Fruit fly (Drosophila melanogaster) whole organism, embryonic: ENCODE data around the gene Gcat.
A peak's percentile ranks its signal among the peaks of the same experiment; 100 is the strongest.

Source experiments
- Abd-B ChIP-seq: fragments of 200-800 bp; sonication (Bioruptor generic); optimal IDR thresholded peaks from 2 replicates; lab custom pipeline; 2018; ENCODE audit warnings: missing biosample characterization, mild to moderate bottlenecking, missing genetic modification characterization, moderate library complexity
- Atf-2 ChIP-seq: fragments of 200-800 bp; sonication (Bioruptor generic); optimal IDR thresholded peaks from 2 replicates; lab custom pipeline; 2016; ENCODE audit warnings: missing biosample characterization, missing genetic modification characterization
- B-H1 ChIP-seq: fragments of 200-800 bp; sonication (Bioruptor generic); IDR thresholded peaks from 3 replicates; pipeline ENCODE4 v1.3.6; 2022; ENCODE audit warnings: missing biosample characterization, missing genetic modification characterization
- CG10267 ChIP-seq: fragments of 200-800 bp; sonication (Bioruptor generic); optimal IDR thresholded peaks from 2 replicates; lab custom pipeline; 2018; ENCODE audit warnings: missing biosample characterization, mild to moderate bottlenecking, missing genetic modification characterization, moderate library complexity
- CG10366 ChIP-seq: fragments of 200-800 bp; sonication (Bioruptor generic); IDR thresholded peaks from 2 replicates; pipeline ENCODE4 v1.3.6; 2022; ENCODE audit warnings: missing biosample characterization, missing genetic modification characterization
- CG11723 ChIP-seq: fragments of 200-800 bp; sonication (Bioruptor generic); optimal IDR thresholded peaks from 2 replicates; lab custom pipeline; 2017; ENCODE audit warnings: missing biosample characterization, mild to moderate bottlenecking, missing genetic modification characterization
- CG1233 ChIP-seq: fragments of 200-800 bp; sonication (Bioruptor generic); optimal IDR thresholded peaks from 4 replicates; lab custom pipeline; 2018; ENCODE audit warnings: missing biosample characterization, mild to moderate bottlenecking, missing genetic modification characterization
- CG12659 ChIP-seq: fragments of 200-800 bp; sonication (Bioruptor generic); optimal IDR thresholded peaks from 3 replicates; lab custom pipeline; 2017; ENCODE audit warnings: mild to moderate bottlenecking, missing biosample characterization, missing genetic modification reagents, missing genetic modification characterization
- CG14667 ChIP-seq: fragments of 200-800 bp; sonication (Bioruptor generic); IDR thresholded peaks from 2 replicates; pipeline ENCODE4 v1.3.6; 2022; ENCODE audit warnings: missing biosample characterization, missing genetic modification characterization
- CG16863 ChIP-seq: fragments of 200-800 bp; sonication (Bioruptor generic); optimal IDR thresholded peaks from 3 replicates; lab custom pipeline; 2016; ENCODE audit warnings: missing biosample characterization, missing genetic modification characterization
- CG17361 ChIP-seq: fragments of 200-800 bp; sonication (Bioruptor generic); IDR thresholded peaks from 3 replicates; pipeline ENCODE4 v1.3.6; 2022; ENCODE audit warnings: missing biosample characterization, missing genetic modification characterization
- CG17612 ChIP-seq: fragments of 200-800 bp; sonication (Bioruptor generic); IDR thresholded peaks from 2 replicates; pipeline ENCODE4 v1.3.6; 2022; ENCODE audit warnings: missing biosample characterization, missing genetic modification characterization
- CG18011 ChIP-seq: fragments of 200-800 bp; sonication (Bioruptor generic); optimal IDR thresholded peaks from 2 replicates; lab custom pipeline; 2017; ENCODE audit warnings: missing biosample characterization, missing genetic modification characterization, mild to moderate bottlenecking, moderate library complexity, missing genotype
- CG2129 ChIP-seq: fragments of 200-800 bp; sonication (Bioruptor generic); IDR thresholded peaks from 2 replicates; pipeline ENCODE4 v1.3.6; 2022; ENCODE audit warnings: missing biosample characterization, missing genetic modification characterization; ENCODE audit not compliant: partially characterized antibody
- CG2712 ChIP-seq: fragments of 200-800 bp; optimal IDR thresholded peaks from 3 replicates; lab custom pipeline; 2019; ENCODE audit warnings: missing biosample characterization, mild to moderate bottlenecking, missing genetic modification characterization, moderate library complexity
- CG2875 ChIP-seq: fragments of 200-800 bp; sonication (Bioruptor generic); optimal IDR thresholded peaks from 2 replicates; lab custom pipeline; 2017; ENCODE audit warnings: missing biosample characterization, mild to moderate bottlenecking, missing genetic modification characterization, missing genetic modification reagents
- CG31388 ChIP-seq: fragments of 200-800 bp; sonication (Bioruptor generic); optimal IDR thresholded peaks from 2 replicates; lab custom pipeline; 2016; ENCODE audit warnings: missing biosample characterization, missing genetic modification characterization
- CG7372 ChIP-seq: fragments of 200-800 bp; sonication (Bioruptor generic); IDR thresholded peaks from 2 replicates; pipeline ENCODE4 v1.3.6; 2022; ENCODE audit warnings: missing biosample characterization, missing genetic modification characterization
- CG7839 ChIP-seq: fragments of 200-800 bp; sonication (Bioruptor generic); optimal IDR thresholded peaks from 3 replicates; lab custom pipeline; 2018; ENCODE audit warnings: missing biosample characterization, mild to moderate bottlenecking, missing genetic modification characterization, moderate library complexity
- CG8924 ChIP-seq: fragments of 200-800 bp; optimal IDR thresholded peaks from 3 replicates; lab custom pipeline; 2019; ENCODE audit warnings: missing biosample characterization, mild to moderate bottlenecking, missing genetic modification characterization, moderate library complexity
- CG9437 ChIP-seq: fragments of 200-800 bp; sonication (Bioruptor generic); optimal IDR thresholded peaks from 2 replicates; lab custom pipeline; 2018; ENCODE audit warnings: missing biosample characterization, mild to moderate bottlenecking, missing genetic modification characterization
- CHES-1-like ChIP-seq: fragments of 200-800 bp; sonication (Bioruptor generic); optimal IDR thresholded peaks from 2 replicates; lab custom pipeline; 2016; ENCODE audit warnings: missing biosample characterization, missing genetic modification characterization
- D19B ChIP-seq: fragments of 200-800 bp; sonication (Bioruptor generic); optimal IDR thresholded peaks from 2 replicates; lab custom pipeline; 2017; ENCODE audit warnings: missing biosample characterization, mild to moderate bottlenecking, missing genetic modification characterization
- Deaf1 ChIP-seq: fragments of 200-800 bp; optimal IDR thresholded peaks from 3 replicates; lab custom pipeline; 2019; ENCODE audit warnings: missing biosample characterization, mild to moderate bottlenecking, missing genetic modification characterization, moderate library complexity
- E2f2 ChIP-seq: fragments of 200-800 bp; sonication (Bioruptor generic); IDR thresholded peaks from 2 replicates; pipeline ENCODE4 v1.3.6; 2022; ENCODE audit warnings: missing biosample characterization, missing genetic modification characterization
- Gug ChIP-seq: fragments of 200-800 bp; sonication (Bioruptor generic); IDR thresholded peaks from 4 replicates; pipeline ENCODE4 v1.3.6; 2022; ENCODE audit warnings: missing biosample characterization, missing genetic modification characterization
- H15 ChIP-seq: fragments of 200-800 bp; sonication (Bioruptor generic); IDR thresholded peaks from 3 replicates; pipeline ENCODE4 v1.3.6; 2022; ENCODE audit warnings: missing biosample characterization, missing genetic modification characterization
- HLH4C ChIP-seq: fragments of 200-800 bp; sonication (Bioruptor generic); IDR thresholded peaks from 3 replicates; pipeline ENCODE4 v1.3.6; 2022; ENCODE audit warnings: missing biosample characterization, missing genetic modification characterization; ENCODE audit not compliant: partially characterized antibody
- Hmx ChIP-seq: fragments of 200-800 bp; sonication (Bioruptor generic); optimal IDR thresholded peaks from 2 replicates; lab custom pipeline; 2016; ENCODE audit warnings: missing biosample characterization, missing genetic modification characterization
- Meics ChIP-seq: fragments of 200-800 bp; sonication (Bioruptor generic); optimal IDR thresholded peaks from 2 replicates; lab custom pipeline; 2017; ENCODE audit warnings: missing biosample characterization, mild to moderate bottlenecking, missing genetic modification characterization
- Oli ChIP-seq: fragments of 200-800 bp; sonication (Bioruptor generic); optimal IDR thresholded peaks from 2 replicates; lab custom pipeline; 2018; ENCODE audit warnings: missing biosample characterization, mild to moderate bottlenecking, missing genetic modification characterization, moderate library complexity
- Sry-β ChIP-seq: fragments of 200-800 bp; sonication (Bioruptor generic); optimal IDR thresholded peaks from 2 replicates; lab custom pipeline; 2018; ENCODE audit warnings: missing biosample characterization, mild to moderate bottlenecking, missing genetic modification characterization, moderate library complexity
- Taf1 ChIP-seq: fragments of 200-800 bp; sonication (Bioruptor generic); IDR thresholded peaks from 2 replicates; pipeline ENCODE4 v1.3.6; 2022; ENCODE audit warnings: missing biosample characterization, missing genetic modification characterization
- Trl ChIP-seq, 3 experiments: fragments of >200 bp in 2 of 3; fragments of 200-800 bp in 1 of 3; sonication (Bioruptor generic) in 1 of 3; optimal IDR thresholded peaks; 2 replicates in 1 of 3; 3 replicates in 2 of 3; lab custom pipeline; 2016 to 2017; ENCODE audit warnings: missing biosample characterization in 1 of 3, missing genetic modification characterization in 1 of 3
- abd-A ChIP-seq: fragments of 200-800 bp; sonication (Bioruptor generic); optimal IDR thresholded peaks from 3 replicates; lab custom pipeline; 2019; ENCODE audit warnings: missing biosample characterization, mild to moderate bottlenecking, missing genetic modification characterization, moderate library complexity
- bab2 ChIP-seq: fragments of 200-800 bp; sonication (Bioruptor generic); optimal IDR thresholded peaks from 2 replicates; lab custom pipeline; 2016; ENCODE audit warnings: missing biosample characterization, missing genetic modification characterization
- cwo ChIP-seq: fragments of 200-800 bp; sonication (Bioruptor generic); optimal IDR thresholded peaks from 3 replicates; lab custom pipeline; 2017; ENCODE audit warnings: missing biosample characterization, missing genetic modification characterization, mild to moderate bottlenecking, moderate library complexity, missing genetic modification reagents
- fd3F ChIP-seq: fragments of 200-800 bp; sonication (Bioruptor generic); optimal IDR thresholded peaks from 2 replicates; lab custom pipeline; 2018; ENCODE audit warnings: missing biosample characterization, mild to moderate bottlenecking, missing genetic modification characterization, moderate library complexity
- fd96Cb ChIP-seq: fragments of 200-800 bp; sonication (Bioruptor generic); optimal IDR thresholded peaks from 2 replicates; lab custom pipeline; 2018; ENCODE audit warnings: missing biosample characterization, mild to moderate bottlenecking, missing genetic modification characterization, moderate library complexity
- grau ChIP-seq: fragments of 200-800 bp; optimal IDR thresholded peaks from 3 replicates; lab custom pipeline; 2019; ENCODE audit warnings: missing biosample characterization, mild to moderate bottlenecking, missing genetic modification characterization, moderate library complexity
- hth ChIP-seq: fragments of >200 bp; optimal IDR thresholded peaks from 2 replicates; lab custom pipeline; 2017; ENCODE audit warnings: inconsistent platforms
- lilli ChIP-seq: fragments of 200-800 bp; sonication (Bioruptor generic); optimal IDR thresholded peaks from 3 replicates; lab custom pipeline; 2016; ENCODE audit warnings: missing biosample characterization, missing genetic modification characterization
- onecut ChIP-seq: fragments of 200-800 bp; sonication (Bioruptor generic); IDR thresholded peaks from 2 replicates; pipeline ENCODE4 v1.3.6; 2022; ENCODE audit warnings: missing biosample characterization, missing genetic modification characterization
- pb ChIP-seq: fragments of 200-800 bp; sonication (Bioruptor generic); optimal IDR thresholded peaks from 3 replicates; lab custom pipeline; 2016; ENCODE audit warnings: missing biosample characterization, missing genetic modification characterization
- sens-2 ChIP-seq: fragments of 200-800 bp; sonication (Bioruptor generic); IDR thresholded peaks from 2 replicates; pipeline ENCODE4 v1.3.6; 2022; ENCODE audit warnings: missing biosample characterization, missing genetic modification characterization
- slp2 ChIP-seq: fragments of 200-800 bp; sonication (Bioruptor generic); optimal IDR thresholded peaks from 2 replicates; lab custom pipeline; 2016; ENCODE audit warnings: missing biosample characterization, missing genetic modification characterization
- sob ChIP-seq: fragments of 200-800 bp; sonication (Bioruptor generic); IDR thresholded peaks from 2 replicates; pipeline ENCODE4 v1.3.6; 2022; ENCODE audit warnings: missing biosample characterization, missing genetic modification characterization
- ttk ChIP-seq: fragments of 200-800 bp; sonication (Bioruptor generic); IDR thresholded peaks from 2 replicates; pipeline ENCODE4 v2.1.2; 2022; ENCODE audit warnings: missing biosample characterization, missing genetic modification characterization
- wek ChIP-seq: fragments of 200-800 bp; sonication (Bioruptor generic); optimal IDR thresholded peaks from 3 replicates; lab custom pipeline; 2018; ENCODE audit warnings: missing biosample characterization, mild to moderate bottlenecking, missing genetic modification characterization, moderate library complexity
- z ChIP-seq: fragments of 200-800 bp; sonication (Bioruptor generic); IDR thresholded peaks from 3 replicates; pipeline ENCODE4 v1.3.6; 2022; ENCODE audit warnings: missing biosample characterization, missing genetic modification characterization

The Gcat gene

dm6 chr3L:11828730-11829129 is 28.1 kb upstream of the Gcat start, which contains the start of gene CG7264:
TSS of gene CG7264 (plus strand) at chr3L:11829030.
- TF ChIP-seq CG12659 (GFP tag; lab: Kevin White, UChicago) (no peak), cwo (GFP tag; lab: Kevin White, UChicago) (no peak), CG16863 (GFP tag; lab: Kevin White, UChicago) (no peak), grau (no peak), CG7839 (tag; lab: Kevin White, UChicago) (no peak), sob (no peak), CG2875 (GFP tag; lab: Kevin White, UChicago) (no peak), Taf1 (no peak), wek (GFP tag; lab: Kevin White, UChicago) (no peak), onecut (no peak), z (GFP tag; lab: Robert Waterston, UW) (no peak), D19B (no peak), abd-A (tag; lab: Kevin White, UChicago) (no peak), CG17361 (no peak), Sry-β (no peak), CG10267 (tag; lab: Kevin White, UChicago) (no peak)

dm6 chr3L:11825560-11826153 is 25.0 kb upstream of the Gcat start, which contains the start of gene CG32095:
TSS of gene CG32095 (minus strand) at chr3L:11825732.
- TF ChIP-seq fd3F (GFP tag; lab: Kevin White, UChicago) (no peak), sens-2 (no peak), Trl (optimal IDR thresholded peaks at IDR 0.05; lab: Kevin White, UChicago) (no peak), Trl (GFP tag; optimal IDR thresholded peaks at IDR 0.05; lab: Kevin White, UChicago) (no peak), CG11723 (GFP tag; lab: Kevin White, UChicago) (no peak), ttk (GFP tag; lab: Robert Waterston, UW) (no peak), lilli (GFP tag; lab: Kevin White, UChicago) (no peak), CHES-1-like (GFP tag; lab: Kevin White, UChicago) (no peak), CG17361 (0 out of 3 replicates have a peak, but pooled peaks have one; percentile 12), CG10366 (GFP tag; lab: Robert Waterston, UW) (no peak), CG2712 (tag; lab: Kevin White, UChicago) (peak; percentile 11), CG2129 (GFP tag; lab: Robert Waterston, UW) (peak; percentile 53), slp2 (GFP tag; lab: Kevin White, UChicago) (no peak), CG14667 (GFP tag; lab: Robert Waterston, UW) (no peak), CG18011 (GFP tag; lab: Kevin White, UChicago) (no peak), E2f2 (GFP tag; lab: Robert Waterston, UW) (peak; percentile 54), Gug (GFP tag; lab: Robert Waterston, UW) (no peak), pb (GFP tag; lab: Kevin White, UChicago) (no peak), CG10267 (tag; lab: Kevin White, UChicago) (peak; percentile 18), CG7372 (GFP tag; lab: Robert Waterston, UW) (no peak), CG17612 (GFP tag; lab: Robert Waterston, UW) (no peak), H15 (GFP tag; lab: Robert Waterston, UW) (no peak), CG31388 (GFP tag; lab: Kevin White, UChicago) (no peak), CG8924 (tag; lab: Kevin White, UChicago) (no peak), Oli (tag; lab: Kevin White, UChicago) (no peak), Abd-B (GFP tag; lab: Kevin White, UChicago) (no peak), CG9437 (no peak), HLH4C (GFP tag; lab: Robert Waterston, UW) (peak; percentile 72; the same call in 2 of the 3 replicates), Meics (no peak), Hmx (GFP tag; lab: Kevin White, UChicago) (no peak), bab2 (GFP tag; lab: Kevin White, UChicago) (no peak), CG1233 (GFP tag; lab: Kevin White, UChicago) (no peak), fd96Cb (tag; lab: Kevin White, UChicago) (no peak), Atf-2 (GFP tag; lab: Kevin White, UChicago) (no peak), Deaf1 (tag; lab: Kevin White, UChicago) (no peak), B-H1 (GFP tag; lab: Robert Waterston, UW) (no peak), hth (no peak)
